Worm (Caenorhabditis elegans) whole organism, L4/young adult: ENCODE measurements around the gene adt-2.

Source experiments
- W03F9.2 ChIP-seq: fragments of 150-350 bp; optimal IDR thresholded peaks from 2 replicates; lab custom pipeline; 2014; ENCODE audit warnings: missing biosample characterization, missing genetic modification characterization
- dao-5 ChIP-seq: sonication (generic microtip); optimal IDR thresholded peaks from 2 replicates; lab custom pipeline; 2016; ENCODE audit warnings: missing genotype, missing genetic modification characterization, moderate library complexity, missing compliant biosample characterization
- him-1 ChIP-seq: sonication (generic microtip); optimal IDR thresholded peaks from 2 replicates; lab custom pipeline; 2016; ENCODE audit warnings: missing genotype, missing genetic modification reagents, missing genetic modification characterization, missing compliant biosample characterization

The adt-2 gene

DNA sequence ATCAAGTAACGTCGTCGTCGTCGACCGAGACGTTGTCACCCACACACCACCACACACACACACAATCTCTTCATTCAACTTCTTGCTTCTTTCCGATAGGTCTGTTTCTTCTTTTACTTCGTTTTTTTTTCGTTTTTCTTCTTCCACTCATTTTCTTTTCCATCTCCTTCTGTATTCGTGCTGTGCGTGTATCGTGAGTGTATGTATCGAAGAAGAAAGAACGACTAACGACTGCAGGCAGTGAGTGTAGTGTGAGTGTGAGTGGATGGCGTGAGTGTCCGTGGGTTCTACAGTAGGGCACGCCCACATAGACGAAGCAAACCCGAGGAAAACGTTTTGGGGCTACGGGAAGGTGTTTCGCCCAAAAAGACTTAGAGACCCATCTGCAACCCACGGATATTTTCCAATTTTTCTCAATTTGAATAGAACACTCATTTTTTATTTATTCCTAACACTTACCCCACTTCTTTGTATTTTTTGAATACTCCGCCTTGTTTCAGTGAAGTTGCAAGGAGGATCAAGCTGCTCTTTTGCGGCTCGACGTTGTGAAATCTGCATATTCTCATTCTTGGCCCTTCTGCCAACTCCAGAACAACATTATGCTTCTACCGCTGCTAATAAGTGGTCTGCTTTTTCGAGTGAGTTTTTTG, at the start of gene adt-2:
Gene adt-2 (plus strand): TSS at position 600 of the 650 bp plus-strand sequence.
- no peak for TF ChIP-seq him-1 (tag; lab: Kevin White, UChicago)
- no peak for TF ChIP-seq dao-5 (tag; lab: Kevin White, UChicago)
- no peak for TF ChIP-seq W03F9.2

DNA sequence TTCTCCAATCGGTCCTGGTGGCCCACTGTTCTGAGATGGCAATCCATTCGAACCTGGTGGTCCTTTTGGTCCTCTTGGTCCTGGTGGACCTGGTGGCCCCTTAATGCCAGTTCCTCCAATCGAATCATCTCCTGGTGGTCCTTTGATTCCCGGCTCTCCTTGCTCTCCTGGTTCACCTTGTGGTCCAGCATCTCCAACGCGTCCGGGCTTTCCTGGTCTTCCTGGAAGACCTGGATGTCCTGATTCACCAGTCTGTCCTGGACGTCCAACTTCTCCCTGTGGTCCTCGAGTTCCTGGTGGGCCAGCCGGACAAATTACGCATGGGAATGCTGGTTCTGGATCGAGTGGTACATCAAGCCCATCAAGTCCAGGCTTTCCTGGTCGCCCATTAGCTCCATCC, 49.1 kb upstream of the adt-2 start:
- TF ChIP-seq dao-5 (tag; lab: Kevin White, UChicago) (no peak), W03F9.2 (no peak), him-1 (tag; lab: Kevin White, UChicago) (no peak)

DNA sequence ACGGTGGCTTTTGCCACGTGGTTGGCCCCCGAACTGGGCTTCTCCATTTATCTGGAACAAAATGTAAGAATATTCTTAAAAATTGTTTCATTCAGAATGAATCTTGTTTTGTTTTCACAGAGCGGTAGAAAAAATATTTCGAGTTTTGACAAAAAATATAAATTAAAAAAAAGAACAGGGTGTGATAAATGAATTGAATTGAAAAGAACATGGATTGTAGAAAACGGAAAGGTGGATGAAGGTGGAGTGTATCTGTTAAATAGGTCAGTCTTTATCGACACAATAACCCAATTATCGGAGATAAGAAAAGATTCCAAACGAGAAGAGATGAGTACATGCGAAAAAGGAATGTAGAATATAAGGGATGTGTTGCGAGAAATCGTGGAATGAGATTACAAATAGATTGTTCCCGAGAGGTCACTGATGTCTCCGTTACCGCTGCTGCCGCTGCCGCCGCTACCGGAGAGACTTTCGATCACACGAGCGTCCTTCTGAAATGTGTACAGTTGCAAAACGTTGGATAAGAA, 48.2 kb upstream of the adt-2 start, which contains the start of gene dpy-7:
Gene dpy-7 (minus strand): TSS at position 51 of the 527 bp plus-strand sequence.
- no peak for TF ChIP-seq W03F9.2
- no peak for TF ChIP-seq dao-5 (tag; lab: Kevin White, UChicago)
- no peak for TF ChIP-seq him-1 (tag; lab: Kevin White, UChicago)

DNA sequence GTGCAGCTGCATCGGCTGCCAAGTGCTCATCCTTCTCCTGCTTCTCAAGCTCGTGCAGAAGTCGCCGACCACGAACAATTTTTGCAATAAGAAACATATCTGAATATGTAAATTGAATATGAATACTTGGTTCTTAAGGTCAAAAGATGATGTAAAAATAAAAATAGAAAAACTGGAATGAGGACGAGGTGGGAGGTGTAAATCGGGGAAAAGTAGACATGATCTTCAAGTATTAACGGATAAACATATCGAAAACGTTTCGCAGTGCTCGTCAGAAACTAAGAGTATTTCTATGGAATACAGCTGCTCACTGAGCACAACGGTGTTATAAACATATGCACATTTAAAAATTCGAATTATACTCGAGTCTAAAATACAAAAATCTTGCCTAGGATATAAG, 46.0 kb upstream of the adt-2 start, which contains the start of gene glb-16:
Gene glb-16 (minus strand): TSS at position 101 of the 400 bp plus-strand sequence.
- no peak for TF ChIP-seq him-1 (tag; lab: Kevin White, UChicago)
- no peak for TF ChIP-seq W03F9.2
- TF ChIP-seq dao-5 (tag; lab: Kevin White, UChicago): no peak

DNA sequence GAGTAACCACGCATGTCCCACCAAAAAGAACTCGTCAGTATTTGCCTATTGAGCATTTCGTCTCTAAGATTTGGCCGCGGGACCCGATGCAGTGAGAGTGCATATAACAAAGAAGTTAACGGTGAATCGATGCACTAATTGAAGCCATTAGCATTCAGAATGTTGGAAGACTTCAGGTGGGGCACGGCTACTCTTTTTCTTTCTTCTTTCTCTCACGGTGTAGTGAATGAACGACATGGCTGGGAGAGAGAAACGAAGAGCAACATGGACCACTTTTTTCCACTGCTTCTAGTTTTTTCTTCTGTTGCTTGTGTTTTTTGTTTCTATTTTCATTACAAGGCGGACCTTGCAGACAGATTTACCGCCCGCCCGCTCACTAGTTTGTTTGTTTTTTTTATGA, 44.9 kb upstream of the adt-2 start:
- TF ChIP-seq W03F9.2 (no peak), dao-5 (tag; lab: Kevin White, UChicago) (no peak), him-1 (tag; lab: Kevin White, UChicago) (no peak)

DNA sequence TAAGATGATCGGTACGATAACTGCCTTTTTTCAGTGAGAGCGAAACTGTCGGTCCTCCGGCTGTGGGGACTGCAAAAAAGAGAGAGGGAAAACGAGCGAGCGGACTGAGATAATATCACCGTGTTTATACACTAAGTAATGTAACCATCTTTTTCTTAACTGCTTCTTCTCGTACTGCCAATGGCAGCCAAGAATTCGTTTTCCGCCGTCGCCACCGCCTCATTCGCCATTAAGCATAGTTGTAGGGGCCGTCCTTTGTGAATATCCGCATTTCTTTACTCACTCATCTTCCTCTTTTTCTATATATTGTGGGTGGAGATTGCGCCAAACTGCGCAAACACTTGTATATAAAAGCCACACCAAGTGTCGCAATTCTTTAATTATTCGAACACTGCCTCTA, 39.5 kb upstream of the adt-2 start, which contains the start of gene col-174:
Gene col-174 (plus strand): TSS at position 301 of the 400 bp plus-strand sequence.
- TF ChIP-seq him-1 (tag; lab: Kevin White, UChicago): no peak
- no peak for TF ChIP-seq W03F9.2
- no peak for TF ChIP-seq dao-5 (tag; lab: Kevin White, UChicago)

DNA sequence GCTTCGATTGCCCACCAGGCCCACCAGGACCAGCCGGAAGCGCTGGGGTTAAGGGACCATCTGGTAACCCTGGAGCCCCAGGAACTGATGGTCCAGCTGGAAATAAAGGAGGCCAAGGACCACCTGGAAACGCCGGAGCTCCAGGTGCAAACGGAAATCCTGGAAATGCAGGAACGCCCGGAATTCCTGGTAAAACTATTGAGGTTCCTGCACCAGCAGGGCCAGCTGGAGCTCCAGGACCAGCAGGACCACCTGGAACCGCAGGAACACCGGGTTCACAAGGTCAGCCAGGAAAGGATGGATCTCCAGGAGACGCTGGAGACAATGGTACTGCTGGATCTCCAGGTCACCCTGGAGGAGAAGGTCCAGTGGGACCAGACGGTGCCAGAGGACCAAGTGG, 38.3 kb upstream of the adt-2 start:
- TF ChIP-seq him-1 (tag; lab: Kevin White, UChicago) (no peak), W03F9.2 (no peak), dao-5 (tag; lab: Kevin White, UChicago) (no peak)

DNA sequence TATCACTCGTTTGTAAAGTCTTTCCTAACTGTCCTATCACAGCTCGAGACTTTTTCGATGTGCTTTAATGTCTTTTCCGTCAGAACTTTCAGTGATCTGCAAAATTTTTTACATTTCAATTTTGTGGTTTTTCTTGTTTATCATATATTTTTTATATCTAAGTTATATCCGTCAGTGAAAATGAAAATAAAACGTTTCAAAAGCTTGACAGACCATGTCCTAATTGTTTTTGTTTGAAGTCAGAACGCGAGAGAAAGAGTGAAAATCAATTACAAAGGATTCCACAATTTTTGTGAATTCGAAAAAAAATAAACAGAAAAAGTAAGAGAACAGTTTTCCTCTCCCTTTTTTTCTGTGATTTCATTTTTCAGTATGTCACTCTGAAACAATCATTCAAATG, 37.9 kb upstream of the adt-2 start, which contains the start of gene F46C8.1:
Gene F46C8.1 (plus strand): TSS at position 301 of the 400 bp plus-strand sequence.
- no peak for TF ChIP-seq W03F9.2
- TF ChIP-seq dao-5 (tag; lab: Kevin White, UChicago): no peak
- no peak for TF ChIP-seq him-1 (tag; lab: Kevin White, UChicago)

DNA sequence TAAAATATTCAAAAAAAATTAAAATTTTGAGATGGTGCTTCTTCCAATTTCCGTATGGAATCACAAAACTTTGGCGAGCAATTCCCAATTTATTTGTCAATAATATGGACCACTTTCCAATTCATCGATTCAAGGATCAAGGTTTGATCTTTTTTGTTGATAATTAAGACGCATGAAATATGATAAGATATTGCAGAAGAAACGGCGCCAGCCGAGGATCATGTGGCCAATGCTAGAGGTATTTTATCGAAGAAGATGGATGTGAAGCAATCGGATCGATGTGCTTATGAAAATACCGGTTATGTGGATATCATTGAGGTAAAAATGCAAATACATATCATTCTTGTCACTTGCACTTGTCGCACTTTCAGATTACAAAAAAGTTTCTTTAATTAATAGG, 35.6 kb upstream of the adt-2 start:
- no peak for TF ChIP-seq him-1 (tag; lab: Kevin White, UChicago)
- TF ChIP-seq W03F9.2: no peak
- no peak for TF ChIP-seq dao-5 (tag; lab: Kevin White, UChicago)

DNA sequence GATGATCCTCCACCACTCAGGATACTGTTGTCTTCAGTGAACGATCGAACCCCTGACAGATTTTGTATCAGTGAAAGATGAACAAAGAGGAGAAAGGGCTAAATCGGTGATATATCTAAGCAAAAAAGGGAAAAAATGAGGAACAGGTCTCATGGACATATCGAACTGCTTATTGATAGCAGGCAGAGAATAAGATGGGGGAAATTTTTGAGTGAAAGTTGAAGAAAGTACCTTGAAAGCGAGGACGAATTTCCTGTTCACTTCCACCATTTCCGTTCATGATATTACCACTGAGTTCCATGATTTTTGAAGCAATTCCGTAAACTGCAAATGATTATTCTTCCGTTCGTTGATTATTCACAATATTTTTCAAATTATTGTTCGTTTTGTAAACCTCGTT, 32.7 kb upstream of the adt-2 start:
- TF ChIP-seq him-1 (tag; lab: Kevin White, UChicago) (no peak), W03F9.2 (no peak), dao-5 (tag; lab: Kevin White, UChicago) (no peak)

DNA sequence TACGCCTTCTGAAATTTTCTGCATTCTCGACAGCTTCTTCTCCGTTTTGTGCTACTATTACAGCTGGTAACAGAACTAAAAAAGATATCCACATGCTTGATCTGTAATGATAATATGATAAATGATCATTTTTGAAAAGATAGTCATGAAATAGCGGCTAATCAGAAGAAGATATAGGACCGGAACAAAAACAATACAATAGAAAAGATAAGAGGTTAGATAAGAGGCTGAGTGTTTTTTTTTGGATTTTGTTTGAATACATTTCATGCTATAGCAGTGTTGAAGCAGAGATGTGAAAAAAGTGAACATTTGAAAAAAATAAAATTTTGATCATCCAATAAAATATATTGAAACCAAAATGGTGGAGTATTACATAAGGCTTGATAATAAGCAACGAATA, 31.7 kb upstream of the adt-2 start, which contains the start of gene F46C8.8:
Gene F46C8.8 (minus strand): TSS at position 101 of the 400 bp plus-strand sequence.
- TF ChIP-seq him-1 (tag; lab: Kevin White, UChicago): no peak
- TF ChIP-seq dao-5 (tag; lab: Kevin White, UChicago): no peak
- no peak for TF ChIP-seq W03F9.2

DNA sequence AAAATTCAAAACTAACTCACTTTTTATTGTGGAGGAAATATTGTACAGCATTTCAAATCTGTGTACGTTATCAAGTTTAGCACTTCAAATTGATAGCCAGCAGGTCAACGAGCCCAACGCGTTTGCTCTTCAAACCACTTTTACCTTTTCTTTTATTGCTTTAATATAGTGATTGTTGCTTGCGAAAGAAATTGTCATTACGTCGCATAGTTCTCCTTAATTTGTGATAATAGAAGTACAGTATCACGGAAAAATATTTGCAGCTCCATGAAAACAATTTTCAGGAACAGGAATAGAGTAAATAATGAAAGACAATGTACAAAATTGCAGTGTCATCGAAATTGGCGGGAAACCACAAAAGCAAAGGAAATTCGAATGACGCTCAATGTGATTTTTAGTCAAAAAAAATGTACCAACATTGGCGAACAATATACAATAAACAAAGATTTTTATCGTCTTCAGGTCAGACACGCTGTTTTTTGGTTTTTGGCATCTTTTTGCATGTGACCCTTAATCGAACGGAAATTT, 27.0 kb upstream of the adt-2 start, which contains the start of the genes PDB1.1 and F08C6.5:
Gene PDB1.1 (minus strand): TSS at position 158 of the 528 bp plus-strand sequence.
Gene F08C6.5 (plus strand): TSS at position 478 of the 528 bp plus-strand sequence.
- TF ChIP-seq dao-5 (tag; lab: Kevin White, UChicago) (no peak), W03F9.2 (no peak), him-1 (tag; lab: Kevin White, UChicago) (no peak)

DNA sequence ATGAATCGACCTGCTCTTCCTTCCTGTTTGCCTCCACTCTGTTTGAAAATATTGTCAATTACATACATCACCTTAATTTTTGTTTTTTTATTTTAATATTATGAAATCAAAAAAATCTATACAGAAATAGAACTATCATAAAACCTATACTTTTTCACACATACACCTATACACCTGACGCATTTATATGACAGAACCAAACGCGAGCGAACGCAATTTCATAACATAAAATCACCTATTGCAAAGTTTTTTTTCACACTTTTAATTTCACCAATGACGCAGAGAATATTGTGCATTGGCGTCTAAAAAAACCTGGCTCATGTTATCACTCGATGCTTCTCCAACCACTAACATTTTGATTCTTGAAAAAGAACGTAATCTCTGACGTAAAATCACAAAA, 24.0 kb upstream of the adt-2 start:
- TF ChIP-seq W03F9.2: no peak
- TF ChIP-seq dao-5 (tag; lab: Kevin White, UChicago): no peak
- TF ChIP-seq him-1 (tag; lab: Kevin White, UChicago): no peak

DNA sequence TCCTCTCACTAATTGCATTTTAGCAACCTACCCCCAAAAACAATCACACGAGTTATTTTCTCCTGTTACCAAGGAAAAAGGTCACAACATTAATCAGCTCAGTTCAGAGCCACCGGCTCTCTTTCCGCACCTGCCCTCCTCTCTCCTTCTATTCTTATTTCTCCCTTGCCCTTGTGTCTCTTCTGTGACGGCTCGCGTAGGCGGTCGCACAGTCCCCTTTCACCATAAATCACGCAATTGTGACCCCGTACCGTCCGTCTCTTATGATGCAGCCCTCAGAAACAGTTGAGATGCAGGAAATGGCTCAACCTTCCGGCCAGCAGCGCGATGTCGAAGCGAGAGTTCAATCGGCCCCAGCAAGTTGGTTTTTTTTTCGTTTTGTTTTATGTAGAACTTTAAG, 23.4 kb upstream of the adt-2 start, which contains the start of gene sto-1:
Gene sto-1 (plus strand): TSS at position 200 of the 400 bp plus-strand sequence.
- TF ChIP-seq W03F9.2 (no peak), him-1 (tag; lab: Kevin White, UChicago) (no peak), dao-5 (tag; lab: Kevin White, UChicago) (no peak)
